Fruit fly (Drosophila melanogaster) whole organism, adult: ENCODE measurements around the gene fz2.

Experiments
- CG11617 ChIP-seq: fragments of 200-800 bp; sonication (Bioruptor generic); optimal IDR thresholded peaks from 2 replicates; lab custom pipeline; 2017; ENCODE audit warnings: mild to moderate bottlenecking, missing biosample characterization, missing genetic modification reagents, missing genetic modification characterization
- CG12768 ChIP-seq: fragments of 200-800 bp; sonication (Bioruptor generic); optimal IDR thresholded peaks from 2 replicates; lab custom pipeline; 2017; ENCODE audit warnings: missing biosample characterization, missing genetic modification characterization, mild to moderate bottlenecking, moderate library complexity, missing genetic modification reagents
- CG1620 ChIP-seq: fragments of 200-800 bp; sonication (Bioruptor generic); optimal IDR thresholded peaks from 2 replicates; lab custom pipeline; 2016; ENCODE audit warnings: missing biosample characterization, missing genetic modification characterization
- CG33017 ChIP-seq: fragments of 200-800 bp; sonication (Bioruptor generic); optimal IDR thresholded peaks from 2 replicates; lab custom pipeline; 2018; ENCODE audit warnings: missing biosample characterization, mild to moderate bottlenecking, missing genetic modification characterization, moderate library complexity
- kay ChIP-seq: fragments of 200-800 bp; sonication (Bioruptor generic); peaks from one replicate; lab custom pipeline; 2016; ENCODE audit warnings: missing biosample characterization, missing genetic modification characterization, borderline replicate concordance
- ovo ChIP-seq: fragments of 200-800 bp; sonication (Bioruptor generic); optimal IDR thresholded peaks from 2 replicates; lab custom pipeline; 2016; ENCODE audit warnings: missing biosample characterization, missing genetic modification characterization

- no peak for TF ChIP-seq CG11617
- TF ChIP-seq CG12768, result no peak
- TF ChIP-seq kay (GFP tag; lab: Kevin White, UChicago), result no peak
- TF ChIP-seq CG1620, result no peak
- TF ChIP-seq CG33017 (tag; lab: Kevin White, UChicago), result no peak
- TF ChIP-seq ovo (GFP tag; lab: Kevin White, UChicago), result no peak
Observed at dm6 chr3L:19168717-19169436, 66.3 kb downstream of the fz2 start.
